Fruit fly (Drosophila melanogaster): ENCODE data around the gene CG11251.

Gene CG11251

DNA sequence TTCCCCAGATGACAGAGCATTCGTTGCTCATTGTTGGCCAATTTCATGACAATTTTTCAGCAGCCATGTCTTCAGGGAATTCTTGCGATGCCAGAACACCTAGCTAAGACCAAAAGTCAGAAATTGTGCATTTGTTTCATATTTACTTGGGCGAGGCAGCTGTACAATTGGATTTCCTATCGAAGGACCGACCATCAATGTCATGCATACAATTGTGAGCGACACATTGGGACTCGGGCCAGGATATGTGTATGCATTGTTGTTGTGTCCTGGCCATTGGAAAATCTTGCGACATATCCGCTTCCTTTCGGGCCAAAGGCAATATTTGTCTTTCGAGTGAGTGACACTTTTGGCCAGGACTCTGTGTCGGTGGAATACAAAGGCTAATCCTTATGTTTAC is 12.4 kb downstream of the CG11251 start:
- TF ChIP-seq CG6276 (GFP tag; optimal IDR thresholded peaks at IDR 0.05) (no peak), achi (GFP tag; optimal IDR thresholded peaks at IDR 0.05) (no peak), Sox14 (GFP tag; optimal IDR thresholded peaks at IDR 0.05) (no peak), CG10631 (GFP tag; optimal IDR thresholded peaks at IDR 0.05) (no peak), CG34406 (GFP tag; optimal IDR thresholded peaks at IDR 0.05) (no peak), CG6808 (GFP tag; optimal IDR thresholded peaks at IDR 0.05) (no peak), spab (GFP tag; optimal IDR thresholded peaks at IDR 0.05) (no peak), CG11762 (GFP tag; optimal IDR thresholded peaks at IDR 0.05; ENCODE audit: insufficient read depth) (no peak), acj6 (GFP tag; optimal IDR thresholded peaks at IDR 0.05) (no peak), net (GFP tag; optimal IDR thresholded peaks at IDR 0.05) (no peak), Sox102F (GFP tag; optimal IDR thresholded peaks at IDR 0.05) (no peak), esn (GFP tag; optimal IDR thresholded peaks at IDR 0.05) (no peak), CG7368 (GFP tag; optimal IDR thresholded peaks at IDR 0.05) (no peak), CG3919 (GFP tag; optimal IDR thresholded peaks at IDR 0.05) (no peak), CG8319 (GFP tag; optimal IDR thresholded peaks at IDR 0.05) (no peak), CG3032 (tag; optimal IDR thresholded peaks at IDR 0.05) (no peak)

DNA sequence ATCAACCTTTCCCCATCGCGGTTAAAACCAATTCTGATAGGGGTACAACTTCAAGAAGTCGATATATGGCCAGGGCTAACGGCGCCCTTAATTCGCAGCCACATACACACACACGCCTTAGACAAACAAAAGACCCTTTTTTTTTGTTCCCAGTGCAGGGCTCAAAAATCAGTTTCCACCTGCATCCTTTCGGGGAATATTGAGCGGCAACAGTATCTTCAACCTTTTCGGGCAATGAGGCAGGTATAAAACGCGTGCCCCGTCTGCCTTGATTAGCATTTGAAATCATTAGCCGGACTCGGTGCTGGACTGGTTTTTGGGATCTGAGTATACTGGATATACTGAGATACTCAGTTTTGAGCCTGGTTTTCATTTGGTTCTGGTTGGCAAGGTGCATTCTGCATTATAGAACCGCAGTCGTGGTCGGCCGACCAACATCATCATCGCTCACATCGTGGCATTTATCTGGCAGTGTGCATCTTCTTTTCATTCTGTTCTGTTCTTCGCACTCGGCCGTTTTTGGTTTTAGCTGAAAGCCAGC is 15.6 kb downstream of the CG11251 start:
- TF ChIP-seq CG6276 (GFP tag; optimal IDR thresholded peaks at IDR 0.05) (no peak), Eip75B (GFP tag; optimal IDR thresholded peaks at IDR 0.05) (no peak), CG1621 (tag; optimal IDR thresholded peaks at IDR 0.05) (no peak), CG8119 (GFP tag; IDR thresholded peaks at IDR 0.05) (no peak), CG32006 (GFP tag; optimal IDR thresholded peaks at IDR 0.05) (no peak), CG15336 (GFP tag; IDR thresholded peaks at IDR 0.05) (no peak), fd85E (GFP tag; optimal IDR thresholded peaks at IDR 0.05) (no peak), CG3919 (GFP tag; optimal IDR thresholded peaks at IDR 0.05) (no peak), Ets21C (GFP tag; optimal IDR thresholded peaks at IDR 0.05) (no peak), vri (GFP tag; optimal IDR thresholded peaks at IDR 0.05) (no peak)

DNA sequence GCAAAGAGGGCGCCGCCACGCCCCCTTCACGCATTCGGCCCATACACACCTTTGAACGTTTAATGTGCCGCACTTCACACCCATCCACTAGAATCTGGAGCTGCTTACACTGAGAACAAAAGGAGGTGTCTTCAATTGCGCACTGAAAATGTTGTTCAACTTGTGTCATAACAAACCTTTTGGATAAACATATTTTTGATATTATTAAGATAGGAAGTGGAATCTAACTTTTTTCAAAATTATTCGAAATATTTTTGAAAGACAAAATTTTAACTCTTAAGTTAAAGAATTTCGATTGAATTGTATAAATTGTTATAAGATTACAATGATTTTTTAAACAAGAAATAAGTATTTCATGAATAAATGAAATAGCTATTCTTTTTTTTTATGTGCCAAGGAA is 21.5 kb downstream of the CG11251 start:
- TF ChIP-seq Hr38 (GFP tag; optimal IDR thresholded peaks at IDR 0.05) (no peak), Ets21C (GFP tag; optimal IDR thresholded peaks at IDR 0.05) (no peak), Eip78C (GFP tag) (peak; percentile 66), salr (GFP tag; optimal IDR thresholded peaks at IDR 0.05) (peak in 1 of 2 experiments; percentile 22), svp (GFP tag) (no peak), CG10631 (GFP tag; optimal IDR thresholded peaks at IDR 0.05) (no peak), Ets96B (tag; optimal IDR thresholded peaks at IDR 0.05) (peak; percentile 14), CG6163 (GFP tag; IDR thresholded peaks at IDR 0.05) (no peak), CG1621 (tag; optimal IDR thresholded peaks at IDR 0.05) (no peak), CG34406 (GFP tag; optimal IDR thresholded peaks at IDR 0.05) (no peak), Eip75B (GFP tag; optimal IDR thresholded peaks at IDR 0.05) (peak; percentile 1), dac (GFP tag; optimal IDR thresholded peaks at IDR 0.05) (no peak), Sox15 (GFP tag; optimal IDR thresholded peaks at IDR 0.05) (no peak), Blimp-1 (GFP tag; optimal IDR thresholded peaks at IDR 0.05) (no peak), Hr4 (GFP tag; optimal IDR thresholded peaks at IDR 0.05) (no peak), CG10669 (GFP tag; optimal IDR thresholded peaks at IDR 0.05) (no peak), CG31627 (GFP tag; optimal IDR thresholded peaks at IDR 0.05) (no peak), Lpt (GFP tag; optimal IDR thresholded peaks at IDR 0.05) (no peak), CG9139 (GFP tag; optimal IDR thresholded peaks at IDR 0.05) (no peak), topi (GFP tag; optimal IDR thresholded peaks at IDR 0.05) (no peak), CG3032 (tag; optimal IDR thresholded peaks at IDR 0.05) (no peak), eg (GFP tag; IDR thresholded peaks at IDR 0.05) (no peak), CG8119 (GFP tag; IDR thresholded peaks at IDR 0.05) (no peak), CG32006 (GFP tag; optimal IDR thresholded peaks at IDR 0.05) (peak; percentile 21), lz (GFP tag; optimal IDR thresholded peaks at IDR 0.05) (no peak), fd59A (GFP tag; optimal IDR thresholded peaks at IDR 0.05) (no peak), fkh (GFP tag; optimal IDR thresholded peaks at IDR 0.05) (no peak), vri (GFP tag; optimal IDR thresholded peaks at IDR 0.05) (no peak), CG6808 (GFP tag; optimal IDR thresholded peaks at IDR 0.05) (no peak), CG6792 (GFP tag; optimal IDR thresholded peaks at IDR 0.05) (no peak), cyc (GFP tag; optimal IDR thresholded peaks at IDR 0.05) (no peak), CG3919 (GFP tag; optimal IDR thresholded peaks at IDR 0.05) (peak; percentile 29), dsx (GFP tag; optimal IDR thresholded peaks at IDR 0.05; ENCODE audit: poor library complexity, severe bottlenecking) (no peak), CG11762 (GFP tag; optimal IDR thresholded peaks at IDR 0.05; ENCODE audit: insufficient read depth) (no peak)
